Worm (Caenorhabditis elegans) whole organism, midembryonic: ENCODE measurements around the gene sdz-5.

ENCODE experiments used
- T22C8.4 ChIP-seq: fragments of 200-800 bp; sonication (Bioruptor generic); IDR thresholded peaks from 2 replicates; pipeline ENCODE4 v1.3.6; 2022; ENCODE audit warnings: missing genetic modification characterization, missing compliant biosample characterization
- cog-1 ChIP-seq: sonication (generic microtip); optimal IDR thresholded peaks from 2 replicates; lab custom pipeline; 2016; ENCODE audit warnings: missing genetic modification characterization, missing compliant biosample characterization
- flt-1 ChIP-seq: fragments of 200-800 bp; sonication (Bioruptor generic); IDR thresholded peaks from 2 replicates; pipeline ENCODE4 v1.3.6; 2022; ENCODE audit warnings: missing genetic modification characterization, missing compliant biosample characterization
- klf-2 ChIP-seq: fragments of 200-800 bp; sonication (Bioruptor generic); conservative IDR thresholded peaks from 2 replicates; pipeline ENCODE4 v1.3.6; 2022; ENCODE audit warnings: missing genetic modification reagents, missing genetic modification characterization, missing compliant biosample characterization
- med-1 ChIP-seq: sonication (generic microtip); optimal IDR thresholded peaks from 2 replicates; lab custom pipeline; 2017; ENCODE audit warnings: missing genetic modification characterization, mild to moderate bottlenecking, missing compliant biosample characterization, antibody characterized with exemption, missing genetic modification reagents; ENCODE audit not compliant: insufficient read depth
- ref-1 ChIP-seq: fragments of 200-800 bp; sonication (Bioruptor generic); conservative IDR thresholded peaks from 2 replicates; pipeline ENCODE4 v1.3.6; 2022; ENCODE audit warnings: missing genetic modification reagents, missing genetic modification characterization, missing compliant biosample characterization
- tab-1 ChIP-seq: fragments of 200-800 bp; sonication (Bioruptor generic); IDR thresholded peaks from 2 replicates; pipeline ENCODE4 v1.3.6; 2022; ENCODE audit warnings: missing genetic modification characterization, missing compliant biosample characterization
- ztf-23 ChIP-seq: fragments of 200-800 bp; sonication (Bioruptor generic); IDR thresholded peaks from 2 replicates; pipeline ENCODE4 v1.3.6; 2022; ENCODE audit warnings: missing genetic modification reagents, missing genetic modification characterization, missing compliant biosample characterization
- ztf-29 ChIP-seq: fragments of 200-800 bp; sonication (Bioruptor generic); IDR thresholded peaks from 2 replicates; pipeline ENCODE4 v1.3.6; 2022; ENCODE audit warnings: missing genetic modification reagents, missing genetic modification characterization, missing compliant biosample characterization

sdz-5 gene

DNA sequence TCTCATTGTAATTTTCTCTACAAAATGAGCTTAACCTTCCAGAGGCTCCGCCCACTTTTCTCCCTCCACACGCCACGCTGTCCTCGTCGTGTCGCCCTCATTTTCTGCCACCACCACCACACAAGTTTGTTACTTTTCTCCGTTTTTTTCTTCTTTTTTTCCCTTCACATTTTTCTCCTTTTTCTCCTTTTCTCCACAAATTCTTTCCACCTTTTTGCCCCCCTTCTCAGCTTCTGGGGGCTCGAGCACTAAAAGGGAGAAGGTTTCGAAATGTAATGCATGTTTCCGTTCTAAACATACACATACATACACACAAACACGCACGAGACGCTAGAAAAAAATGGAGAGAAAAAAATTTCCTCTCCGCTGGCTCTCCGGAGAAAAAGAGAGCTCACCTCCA lies 31.9 kb upstream of the sdz-5 start, which contains the start of gene nhr-88:
TSS of gene nhr-88 (plus strand) at position 43 of the 400 bp plus-strand sequence.
- TF ChIP-seq tab-1 (GFP tag; lab: Robert Waterston, UW) (no peak), T22C8.4 (GFP tag; lab: Robert Waterston, UW) (no peak)

ce11 chrII:2977652-2978051 lies 30.8 kb upstream of the sdz-5 start:
- TF ChIP-seq med-1 (no peak), ztf-29 (GFP tag; lab: Robert Waterston, UW) (no peak), T22C8.4 (GFP tag; lab: Robert Waterston, UW) (no peak), cog-1 (tag; lab: Kevin White, UChicago) (no peak), klf-2 (GFP tag; lab: Robert Waterston, UW) (no peak), ref-1 (no peak), flt-1 (GFP tag; lab: Robert Waterston, UW) (no peak), tab-1 (GFP tag; lab: Robert Waterston, UW) (no peak), ztf-23 (GFP tag; lab: Robert Waterston, UW) (no peak)

DNA sequence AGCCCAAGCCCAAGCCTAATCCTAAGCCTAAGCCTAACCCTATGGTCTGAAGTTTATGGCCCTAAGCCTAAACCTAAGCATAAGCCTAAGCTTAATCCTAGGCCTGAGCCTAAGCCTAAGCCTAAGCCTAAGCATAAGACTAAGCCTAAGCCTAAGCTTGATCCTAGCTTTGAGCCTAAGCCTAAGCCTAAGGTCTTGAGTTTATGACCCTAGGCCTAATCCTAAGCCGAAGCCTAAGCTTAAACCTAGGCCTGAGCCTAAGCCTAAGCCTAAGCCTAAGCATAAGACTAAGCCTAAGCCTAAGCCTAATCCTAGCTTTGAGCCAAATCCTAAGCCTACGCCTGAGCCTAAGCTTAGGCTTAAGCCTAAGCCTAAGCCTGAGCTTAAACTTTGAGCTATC lies 29.4 kb upstream of the sdz-5 start:
- no peak for TF ChIP-seq ztf-23 (GFP tag; lab: Robert Waterston, UW)
- peak; percentile 47; the same call in 1 of the 2 replicates for TF ChIP-seq ztf-29 (GFP tag; lab: Robert Waterston, UW)

DNA sequence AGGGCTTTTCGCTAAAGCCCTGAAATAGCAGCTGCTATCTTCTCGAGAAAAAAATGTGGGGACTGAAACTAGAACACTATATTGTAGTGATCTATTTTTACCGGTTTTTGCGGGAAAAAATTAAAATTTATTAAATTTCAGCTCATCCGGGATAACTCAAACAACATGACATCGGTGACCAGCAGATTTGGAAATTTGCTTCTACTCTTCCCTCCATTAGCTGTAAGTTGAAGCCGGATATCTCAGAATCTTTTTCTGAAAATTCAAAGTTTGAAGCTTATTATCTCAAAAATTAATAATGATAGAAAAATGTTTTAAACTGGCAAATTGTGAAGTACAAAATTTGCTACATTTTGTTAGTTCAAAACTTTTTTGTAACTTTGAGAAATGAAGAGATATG lies 24.1 kb upstream of the sdz-5 start:
- TF ChIP-seq tab-1 (GFP tag; lab: Robert Waterston, UW) = no peak
- TF ChIP-seq ztf-29 (GFP tag; lab: Robert Waterston, UW) = no peak
- no peak for TF ChIP-seq cog-1 (tag; lab: Kevin White, UChicago)
- no peak for TF ChIP-seq med-1
- no peak for TF ChIP-seq klf-2 (GFP tag; lab: Robert Waterston, UW)
- TF ChIP-seq flt-1 (GFP tag; lab: Robert Waterston, UW) = no peak
- TF ChIP-seq T22C8.4 (GFP tag; lab: Robert Waterston, UW) = no peak

- no peak for TF ChIP-seq T22C8.4 (GFP tag; lab: Robert Waterston, UW)
- TF ChIP-seq tab-1 (GFP tag; lab: Robert Waterston, UW) = 0 out of 2 replicates have a peak, but pooled peaks have one; percentile 58
- no peak for TF ChIP-seq klf-2 (GFP tag; lab: Robert Waterston, UW)
- TF ChIP-seq med-1 = no peak
- TF ChIP-seq flt-1 (GFP tag; lab: Robert Waterston, UW) = no peak
Measured at ce11 chrII:2985446-2985845, 23.1 kb upstream of the sdz-5 start.

- TF ChIP-seq flt-1 (GFP tag; lab: Robert Waterston, UW) = no peak
Measured at ce11 chrII:2985935-2986498, 22.5 kb upstream of the sdz-5 start.

- TF ChIP-seq ref-1 (no peak), klf-2 (GFP tag; lab: Robert Waterston, UW) (0 out of 2 replicates have a peak, but pooled peaks have one; percentile 12)
Measured at ce11 chrII:2987122-2987556, 21.4 kb upstream of the sdz-5 start.

ce11 chrII:2987854-2988350 lies 20.6 kb upstream of the sdz-5 start, which contains the start of gene lido-7:
Gene lido-7, plus strand, starts transcription at chrII:2988300.
- TF ChIP-seq med-1 (no peak), ztf-23 (GFP tag; lab: Robert Waterston, UW) (peak; percentile 59; the same call in 1 of the 2 replicates)

- TF ChIP-seq ztf-23 (GFP tag; lab: Robert Waterston, UW) (no peak), cog-1 (tag; lab: Kevin White, UChicago) (no peak), ztf-29 (GFP tag; lab: Robert Waterston, UW) (no peak), flt-1 (GFP tag; lab: Robert Waterston, UW) (no peak), klf-2 (GFP tag; lab: Robert Waterston, UW) (no peak), ref-1 (no peak), med-1 (no peak), tab-1 (GFP tag; lab: Robert Waterston, UW) (no peak), T22C8.4 (GFP tag; lab: Robert Waterston, UW) (no peak)
Measured at ce11 chrII:2990089-2990488, 18.4 kb upstream of the sdz-5 start.

ce11 chrII:2991555-2992083 lies 16.9 kb upstream of the sdz-5 start, which contains the start of gene K08A2.2:
Gene K08A2.2, plus strand, starts transcription at chrII:2991605.
- TF ChIP-seq ztf-29 (GFP tag; lab: Robert Waterston, UW) (no peak), ztf-23 (GFP tag; lab: Robert Waterston, UW) (no peak), T22C8.4 (GFP tag; lab: Robert Waterston, UW) (no peak), tab-1 (GFP tag; lab: Robert Waterston, UW) (no peak), ref-1 (no peak), flt-1 (GFP tag; lab: Robert Waterston, UW) (no peak), klf-2 (GFP tag; lab: Robert Waterston, UW) (no peak), med-1 (no peak), cog-1 (tag; lab: Kevin White, UChicago) (no peak)

DNA sequence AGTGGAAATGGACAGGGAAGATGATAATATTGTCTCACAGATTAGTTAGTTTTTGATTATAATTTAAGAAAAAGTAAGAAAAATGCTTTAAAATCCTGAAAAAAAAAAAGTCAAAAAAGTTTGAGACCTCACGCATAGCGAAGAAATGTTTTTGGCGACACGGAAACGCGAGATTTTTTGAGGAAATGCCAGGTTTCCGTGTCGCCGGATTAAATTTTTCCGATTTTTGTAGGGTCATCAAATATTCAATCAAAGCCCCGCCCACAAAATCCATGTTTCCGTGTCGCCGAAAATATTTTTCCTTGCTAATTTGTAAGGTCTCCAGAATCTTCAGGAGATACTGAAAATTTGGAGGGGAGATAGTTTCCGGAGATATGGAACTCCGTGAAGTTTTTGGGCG lies 16.2 kb upstream of the sdz-5 start:
- TF ChIP-seq T22C8.4 (GFP tag; lab: Robert Waterston, UW) (no peak), ref-1 (no peak), ztf-29 (GFP tag; lab: Robert Waterston, UW) (no peak), klf-2 (GFP tag; lab: Robert Waterston, UW) (no peak), cog-1 (tag; lab: Kevin White, UChicago) (no peak), ztf-23 (GFP tag; lab: Robert Waterston, UW) (no peak), med-1 (no peak), flt-1 (GFP tag; lab: Robert Waterston, UW) (no peak), tab-1 (GFP tag; lab: Robert Waterston, UW) (no peak)
